Worm (Caenorhabditis elegans): ENCODE data around the gene F08D12.12.

The F08D12.12 gene

DNA sequence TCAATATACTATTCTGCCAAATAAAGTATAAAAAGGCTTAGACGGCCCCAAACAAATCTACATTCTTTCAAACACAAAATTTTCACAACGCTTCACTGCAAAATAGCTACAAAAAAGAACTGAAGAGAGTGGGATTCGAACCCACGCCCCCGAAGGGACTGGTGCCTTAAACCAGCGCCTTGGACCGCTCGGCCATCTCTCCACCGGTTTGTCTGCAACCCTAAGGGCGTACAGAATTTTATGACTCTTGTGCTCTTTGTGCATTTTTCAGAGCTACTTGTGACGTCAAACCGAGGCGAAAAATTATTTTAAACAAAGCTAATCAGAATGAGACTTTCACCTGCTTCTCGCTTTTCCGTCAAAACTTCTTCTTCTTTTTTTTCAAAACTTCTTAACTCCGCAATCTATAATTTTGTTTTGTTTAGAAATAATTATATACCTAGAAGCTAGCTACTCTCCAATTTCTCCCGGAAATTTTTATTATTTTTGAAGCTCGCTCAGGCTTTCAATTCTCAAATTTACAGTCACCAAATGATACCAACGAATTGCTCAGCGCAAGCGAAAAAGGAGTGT is 50.6 kb downstream of the F08D12.12 start, which contains the start of gene T05A8.8:
T05A8.8 (plus strand) TSS at position 523 of the 573 bp plus-strand sequence.
- TF ChIP-seq aly-1 (tag; optimal IDR thresholded peaks at IDR 0.05) (no peak), tbx-11 (GFP tag; IDR thresholded peaks at IDR 0.05) (no peak), hmg-4 (GFP tag; optimal IDR thresholded peaks at IDR 0.05) (no peak), ama-1 (optimal IDR thresholded peaks at IDR 0.05) (no peak), ets-7 (tag; optimal IDR thresholded peaks at IDR 0.05) (no peak), ceh-13 (GFP tag; optimal IDR thresholded peaks at IDR 0.05) (no peak), ceh-36 (tag; optimal IDR thresholded peaks at IDR 0.05) (no peak), flt-1 (GFP tag; IDR thresholded peaks at IDR 0.05) (no peak), pes-1 (GFP tag; IDR thresholded peaks at IDR 0.05) (no peak), hmbx-1 (tag; optimal IDR thresholded peaks at IDR 0.05) (no peak), F13C5.2 (tag; optimal IDR thresholded peaks at IDR 0.05) (no peak), scrt-1 (GFP tag; IDR thresholded peaks at IDR 0.05) (no peak), hnd-1 (tag; optimal IDR thresholded peaks at IDR 0.05) (no peak)

DNA sequence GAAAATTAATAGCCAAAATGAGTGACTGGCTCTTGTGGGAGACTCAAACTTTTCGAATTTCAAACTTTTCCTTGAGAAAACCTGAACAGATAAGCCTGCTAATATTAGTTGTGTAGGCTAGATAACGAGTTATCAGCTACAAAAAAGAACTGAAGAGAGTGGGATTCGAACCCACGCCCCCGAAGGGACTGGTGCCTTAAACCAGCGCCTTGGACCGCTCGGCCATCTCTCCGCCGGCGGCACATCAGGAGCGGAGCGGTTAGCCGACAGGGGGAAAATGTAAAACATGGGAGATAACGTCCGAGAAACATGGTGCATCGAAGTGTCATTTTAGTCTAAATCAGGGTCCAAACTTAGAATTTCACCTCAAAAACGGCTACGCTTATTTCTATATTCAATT is 51.2 kb downstream of the F08D12.12 start:
- TF ChIP-seq ceh-13 (GFP tag; optimal IDR thresholded peaks at IDR 0.05) (no peak), hmbx-1 (tag; optimal IDR thresholded peaks at IDR 0.05) (no peak), ceh-36 (tag; optimal IDR thresholded peaks at IDR 0.05) (no peak), scrt-1 (GFP tag; IDR thresholded peaks at IDR 0.05) (no peak), F13C5.2 (tag; optimal IDR thresholded peaks at IDR 0.05) (no peak), ets-7 (tag; optimal IDR thresholded peaks at IDR 0.05) (no peak), pes-1 (GFP tag; IDR thresholded peaks at IDR 0.05) (no peak)

ce11 chrII:2735192-2735591 is 51.7 kb downstream of the F08D12.12 start, which contains the start of gene wdr-31:
Gene wdr-31, minus strand, starts transcription at chrII:2735292.
- no peak for TF ChIP-seq ceh-36 (tag; optimal IDR thresholded peaks at IDR 0.05)
- TF ChIP-seq F13C5.2 (tag; optimal IDR thresholded peaks at IDR 0.05) = no peak
- TF ChIP-seq sea-1 (GFP tag; conservative IDR thresholded peaks at IDR 0.05) = no peak
- no peak for TF ChIP-seq hmg-4 (GFP tag; optimal IDR thresholded peaks at IDR 0.05)
- TF ChIP-seq ceh-13 (GFP tag; optimal IDR thresholded peaks at IDR 0.05) = no peak
- TF ChIP-seq flt-1 (GFP tag; IDR thresholded peaks at IDR 0.05) = no peak
- no peak for TF ChIP-seq ets-7 (tag; optimal IDR thresholded peaks at IDR 0.05)
- TF ChIP-seq ama-1 (optimal IDR thresholded peaks at IDR 0.05) = no peak
- TF ChIP-seq hnd-1 (tag; optimal IDR thresholded peaks at IDR 0.05) = no peak
- no peak for TF ChIP-seq aly-1 (tag; optimal IDR thresholded peaks at IDR 0.05)

DNA sequence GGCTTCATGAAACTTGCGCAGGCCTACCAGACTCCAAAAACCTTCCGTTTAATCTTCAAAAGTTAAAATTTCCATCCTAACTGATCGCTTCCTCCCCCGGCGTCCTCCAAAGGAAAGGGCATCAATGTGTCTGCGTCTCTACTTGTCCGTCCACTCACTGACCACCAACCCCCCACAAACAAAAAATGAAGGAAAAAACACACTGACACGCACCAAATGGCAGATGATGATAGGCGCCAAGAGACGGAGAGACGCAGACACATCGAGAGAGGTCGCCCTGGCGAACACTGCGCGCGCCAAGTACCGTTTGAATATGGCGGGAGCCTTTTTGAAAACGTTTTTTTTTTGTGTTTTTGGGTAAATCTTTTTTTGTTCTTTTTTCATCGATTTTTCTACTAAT is 52.1 kb downstream of the F08D12.12 start:
- TF ChIP-seq pes-1 (GFP tag; IDR thresholded peaks at IDR 0.05) (no peak), hnd-1 (tag; optimal IDR thresholded peaks at IDR 0.05) (no peak), hmbx-1 (tag; optimal IDR thresholded peaks at IDR 0.05) (no peak), flt-1 (GFP tag; IDR thresholded peaks at IDR 0.05) (no peak), scrt-1 (GFP tag; IDR thresholded peaks at IDR 0.05) (0 out of 2 replicates have a peak, but pooled peaks have one; percentile 27), tbx-11 (GFP tag; IDR thresholded peaks at IDR 0.05) (no peak), B0310.2 (tag; optimal IDR thresholded peaks at IDR 0.05) (no peak), sea-1 (GFP tag; conservative IDR thresholded peaks at IDR 0.05) (no peak)

DNA sequence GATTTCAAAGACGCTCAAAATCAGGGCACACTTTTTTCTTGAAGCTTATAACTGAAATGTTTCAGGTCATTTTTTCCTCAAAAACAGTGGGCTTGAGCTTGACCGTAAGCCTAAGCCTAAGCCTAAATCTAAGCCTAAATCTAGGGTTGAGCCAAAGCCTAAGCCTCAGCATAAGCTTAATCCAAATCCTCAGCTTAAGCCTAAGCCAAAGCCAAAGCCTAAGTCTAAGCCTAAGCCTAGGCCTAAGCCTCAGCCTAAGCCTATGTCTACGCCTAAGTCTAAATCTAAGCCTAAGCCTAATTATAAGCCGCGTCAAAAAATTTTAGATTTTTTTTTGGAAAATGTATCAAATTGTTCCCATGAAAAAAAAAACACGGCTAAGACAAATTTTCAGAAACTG is 52.6 kb downstream of the F08D12.12 start:
- TF ChIP-seq hmg-4 (GFP tag; optimal IDR thresholded peaks at IDR 0.05) (no peak), ceh-36 (tag; optimal IDR thresholded peaks at IDR 0.05) (peak; percentile 66), tra-4 (tag; optimal IDR thresholded peaks at IDR 0.05) (no peak), ceh-13 (GFP tag; optimal IDR thresholded peaks at IDR 0.05) (no peak)

Data from whole organism, early embryonic.